Worm (Caenorhabditis elegans) whole organism, midembryonic: ENCODE measurements around the gene C10C5.3.

Source experiments
- T22C8.4 ChIP-seq: fragments of 200-800 bp; sonication (Bioruptor generic); IDR thresholded peaks from 2 replicates; pipeline ENCODE4 v1.3.6; 2022; ENCODE audit warnings: missing genetic modification characterization, missing compliant biosample characterization
- cog-1 ChIP-seq: sonication (generic microtip); optimal IDR thresholded peaks from 2 replicates; lab custom pipeline; 2016; ENCODE audit warnings: missing genetic modification characterization, missing compliant biosample characterization
- flt-1 ChIP-seq: fragments of 200-800 bp; sonication (Bioruptor generic); IDR thresholded peaks from 2 replicates; pipeline ENCODE4 v1.3.6; 2022; ENCODE audit warnings: missing genetic modification characterization, missing compliant biosample characterization
- klf-2 ChIP-seq: fragments of 200-800 bp; sonication (Bioruptor generic); conservative IDR thresholded peaks from 2 replicates; pipeline ENCODE4 v1.3.6; 2022; ENCODE audit warnings: missing genetic modification reagents, missing genetic modification characterization, missing compliant biosample characterization
- med-1 ChIP-seq: sonication (generic microtip); optimal IDR thresholded peaks from 2 replicates; lab custom pipeline; 2017; ENCODE audit warnings: missing genetic modification characterization, mild to moderate bottlenecking, missing compliant biosample characterization, antibody characterized with exemption, missing genetic modification reagents; ENCODE audit not compliant: insufficient read depth
- ref-1 ChIP-seq: fragments of 200-800 bp; sonication (Bioruptor generic); conservative IDR thresholded peaks from 2 replicates; pipeline ENCODE4 v1.3.6; 2022; ENCODE audit warnings: missing genetic modification reagents, missing genetic modification characterization, missing compliant biosample characterization
- tab-1 ChIP-seq: fragments of 200-800 bp; sonication (Bioruptor generic); IDR thresholded peaks from 2 replicates; pipeline ENCODE4 v1.3.6; 2022; ENCODE audit warnings: missing genetic modification characterization, missing compliant biosample characterization
- ztf-23 ChIP-seq: fragments of 200-800 bp; sonication (Bioruptor generic); IDR thresholded peaks from 2 replicates; pipeline ENCODE4 v1.3.6; 2022; ENCODE audit warnings: missing genetic modification reagents, missing genetic modification characterization, missing compliant biosample characterization
- ztf-29 ChIP-seq: fragments of 200-800 bp; sonication (Bioruptor generic); IDR thresholded peaks from 2 replicates; pipeline ENCODE4 v1.3.6; 2022; ENCODE audit warnings: missing genetic modification reagents, missing genetic modification characterization, missing compliant biosample characterization

ce11 chrIV:9408004-9408403 lies 33.4 kb downstream of the C10C5.3 start, which contains the start of gene F56D5.5:
- TF ChIP-seq T22C8.4 (GFP tag; lab: Robert Waterston, UW): no peak
- no peak for TF ChIP-seq med-1
- no peak for TF ChIP-seq ref-1
- TF ChIP-seq ztf-29 (GFP tag; lab: Robert Waterston, UW): no peak
- TF ChIP-seq cog-1 (tag; lab: Kevin White, UChicago): no peak
- TF ChIP-seq flt-1 (GFP tag; lab: Robert Waterston, UW): no peak
- TF ChIP-seq klf-2 (GFP tag; lab: Robert Waterston, UW): no peak
- TF ChIP-seq tab-1 (GFP tag; lab: Robert Waterston, UW): no peak
- no peak for TF ChIP-seq ztf-23 (GFP tag; lab: Robert Waterston, UW)
